Fruit fly (Drosophila melanogaster) whole organism, embryonic: Measurements from ENCODE around the gene CG5805.
A peak's percentile ranks its signal among the peaks of the same experiment; 100 is the strongest.

Experiments
- Aef1 ChIP-seq: fragments of 200-800 bp; sonication (Bioruptor generic); IDR thresholded peaks from 3 replicates; pipeline ENCODE4 v1.3.6; 2022; ENCODE audit warnings: missing biosample characterization, missing genetic modification characterization
- Atf3 ChIP-seq: fragments of 200-800 bp; sonication (Bioruptor generic); optimal IDR thresholded peaks from 3 replicates; lab custom pipeline; 2016; ENCODE audit warnings: missing biosample characterization, missing genetic modification characterization
- CG11085 ChIP-seq: fragments of 200-800 bp; sonication (Bioruptor generic); IDR thresholded peaks from 2 replicates; pipeline ENCODE4 v1.3.6; 2022; ENCODE audit warnings: missing biosample characterization, missing genetic modification characterization
- CG11247 ChIP-seq: fragments of 200-800 bp; sonication (Bioruptor generic); IDR thresholded peaks from 2 replicates; pipeline ENCODE4 v1.3.6; 2022; ENCODE audit warnings: missing biosample characterization, missing genetic modification characterization
- CG12155 ChIP-seq: fragments of 200-800 bp; sonication (Bioruptor generic); optimal IDR thresholded peaks from 3 replicates; lab custom pipeline; 2016; ENCODE audit warnings: missing biosample characterization, missing genetic modification characterization
- CG13296 ChIP-seq: fragments of 200-800 bp; sonication (Bioruptor generic); optimal IDR thresholded peaks from 3 replicates; lab custom pipeline; 2018; ENCODE audit warnings: missing biosample characterization, mild to moderate bottlenecking, missing genetic modification characterization
- CG13424 ChIP-seq: fragments of 200-800 bp; sonication (Bioruptor generic); optimal IDR thresholded peaks from 2 replicates; lab custom pipeline; 2019; ENCODE audit warnings: missing biosample characterization, mild to moderate bottlenecking, missing genetic modification characterization, moderate library complexity
- CG14667 ChIP-seq: fragments of 200-800 bp; sonication (Bioruptor generic); IDR thresholded peaks from 2 replicates; pipeline ENCODE4 v1.3.6; 2022; ENCODE audit warnings: missing biosample characterization, missing genetic modification characterization
- CG15011 ChIP-seq: fragments of 200-800 bp; sonication (Bioruptor generic); optimal IDR thresholded peaks from 3 replicates; lab custom pipeline; 2018; ENCODE audit warnings: missing biosample characterization, mild to moderate bottlenecking, missing genetic modification characterization
- CG15073 ChIP-seq: fragments of 200-800 bp; sonication (Bioruptor generic); optimal IDR thresholded peaks from 2 replicates; lab custom pipeline; 2016; ENCODE audit warnings: missing biosample characterization, missing genetic modification characterization
- CG17328 ChIP-seq: fragments of 200-800 bp; sonication (Bioruptor generic); IDR thresholded peaks from 2 replicates; pipeline ENCODE4 v1.3.6; 2022; ENCODE audit warnings: missing biosample characterization, missing genetic modification characterization
- CG1792 ChIP-seq: fragments of 200-800 bp; sonication (Bioruptor generic); optimal IDR thresholded peaks from 2 replicates; lab custom pipeline; 2016; ENCODE audit warnings: missing biosample characterization, missing genetic modification characterization
- CG18599 ChIP-seq: fragments of 200-800 bp; sonication (Bioruptor generic); optimal IDR thresholded peaks from 3 replicates; lab custom pipeline; 2017; ENCODE audit warnings: missing biosample characterization, missing genetic modification characterization, mild to moderate bottlenecking, moderate library complexity, missing genetic modification reagents
- CG7271 ChIP-seq: fragments of 200-800 bp; sonication (Bioruptor generic); optimal IDR thresholded peaks from 2 replicates; lab custom pipeline; 2018; ENCODE audit warnings: missing biosample characterization, mild to moderate bottlenecking, missing genetic modification characterization, moderate library complexity
- CG7745 ChIP-seq: fragments of 200-800 bp; sonication (Bioruptor generic); optimal IDR thresholded peaks from 2 replicates; lab custom pipeline; 2018; ENCODE audit warnings: missing biosample characterization, mild to moderate bottlenecking, missing genetic modification characterization, moderate library complexity
- CG9609 ChIP-seq: fragments of 200-800 bp; sonication (Bioruptor generic); optimal IDR thresholded peaks from 3 replicates; lab custom pipeline; 2016; ENCODE audit warnings: missing biosample characterization, missing genetic modification characterization
- CG9876 ChIP-seq: fragments of 200-800 bp; sonication (Bioruptor generic); optimal IDR thresholded peaks from 2 replicates; lab custom pipeline; 2016; ENCODE audit warnings: missing biosample characterization, missing genetic modification characterization
- Dbx ChIP-seq: fragments of 200-800 bp; sonication (Bioruptor generic); IDR thresholded peaks from 3 replicates; pipeline ENCODE4 v1.3.6; 2022; ENCODE audit warnings: missing biosample characterization, missing genetic modification characterization
- Dfd ChIP-seq, 2 experiments: fragments of >200 bp; optimal IDR thresholded peaks; 2 replicates each; lab custom pipeline; 2017; ENCODE audit warnings: missing biosample characterization in 2 of 2, missing genetic modification characterization in 2 of 2
- E2f1 ChIP-seq: fragments of 200-800 bp; sonication (Bioruptor generic); IDR thresholded peaks from 2 replicates; pipeline ENCODE4 v1.3.6; 2022; ENCODE audit warnings: missing biosample characterization, missing genetic modification characterization
- Med ChIP-seq: fragments of 200-800 bp; sonication (Bioruptor generic); peaks from one replicate; lab custom pipeline; 2016; ENCODE audit warnings: missing biosample characterization, missing genetic modification characterization, mild to moderate bottlenecking, inconsistent platforms, moderate library complexity
- Mrtf ChIP-seq: fragments of 200-800 bp; sonication (Bioruptor generic); IDR thresholded peaks from 3 replicates; pipeline ENCODE4 v1.3.6; 2022; ENCODE audit warnings: missing biosample characterization, missing genetic modification characterization
- Oaz ChIP-seq: fragments of 200-800 bp; sonication (Bioruptor generic); IDR thresholded peaks from 2 replicates; pipeline ENCODE4 v1.3.6; 2022; ENCODE audit warnings: missing biosample characterization, missing genetic modification characterization
- Opbp ChIP-seq: fragments of 200-800 bp; sonication (Bioruptor generic); IDR thresholded peaks from 3 replicates; pipeline ENCODE4 v1.3.6; 2022; ENCODE audit warnings: missing biosample characterization, missing genetic modification characterization; ENCODE audit not compliant: partially characterized antibody
- Rfx ChIP-seq: fragments of 200-800 bp; sonication (Bioruptor generic); IDR thresholded peaks from 2 replicates; pipeline ENCODE4 v1.3.6; 2022; ENCODE audit warnings: missing biosample characterization, missing genetic modification characterization
- Taf1 ChIP-seq: fragments of 200-800 bp; sonication (Bioruptor generic); IDR thresholded peaks from 2 replicates; pipeline ENCODE4 v1.3.6; 2022; ENCODE audit warnings: missing biosample characterization, missing genetic modification characterization
- Xbp1 ChIP-seq: fragments of 200-800 bp; sonication (Bioruptor generic); optimal IDR thresholded peaks from 3 replicates; lab custom pipeline; 2016; ENCODE audit warnings: missing biosample characterization, mild to moderate bottlenecking, missing genetic modification characterization
- abd-A ChIP-seq: fragments of 200-800 bp; sonication (Bioruptor generic); optimal IDR thresholded peaks from 3 replicates; lab custom pipeline; 2019; ENCODE audit warnings: missing biosample characterization, mild to moderate bottlenecking, missing genetic modification characterization, moderate library complexity
- ac ChIP-seq: fragments of 200-800 bp; sonication (Bioruptor generic); optimal IDR thresholded peaks from 3 replicates; lab custom pipeline; 2017; ENCODE audit warnings: missing biosample characterization, mild to moderate bottlenecking, missing genetic modification characterization
- ara ChIP-seq: fragments of 200-800 bp; sonication (Bioruptor generic); IDR thresholded peaks from 2 replicates; pipeline ENCODE4 v1.3.6; 2022; ENCODE audit warnings: missing biosample characterization, missing genetic modification characterization
- bbx ChIP-seq: fragments of 200-800 bp; sonication (Bioruptor generic); IDR thresholded peaks from 2 replicates; pipeline ENCODE4 v1.3.6; 2022; ENCODE audit warnings: missing biosample characterization, missing genetic modification characterization; ENCODE audit not compliant: partially characterized antibody
- bigmax ChIP-seq: fragments of 200-800 bp; sonication (Bioruptor generic); optimal IDR thresholded peaks from 2 replicates; lab custom pipeline; 2018; ENCODE audit warnings: missing biosample characterization, mild to moderate bottlenecking, missing genetic modification characterization
- dan ChIP-seq: fragments of 200-800 bp; sonication (Bioruptor generic); IDR thresholded peaks from 2 replicates; pipeline ENCODE4 v1.3.6; 2022; ENCODE audit warnings: missing biosample characterization, missing genetic modification characterization
- dysf ChIP-seq: fragments of 200-800 bp; sonication (Bioruptor generic); IDR thresholded peaks from 3 replicates; pipeline ENCODE4 v1.3.6; 2022; ENCODE audit warnings: missing biosample characterization, missing genetic modification characterization
- esg ChIP-seq: fragments of 200-800 bp; sonication (Bioruptor generic); conservative IDR thresholded peaks from 2 replicates; pipeline ENCODE4 v1.3.6; 2022; ENCODE audit warnings: missing biosample characterization, missing genetic modification characterization
- gsb ChIP-seq: fragments of 200-800 bp; sonication (Bioruptor generic); IDR thresholded peaks from 2 replicates; pipeline ENCODE4 v1.3.6; 2022; ENCODE audit warnings: missing biosample characterization, missing genetic modification characterization
- gsb-n ChIP-seq: fragments of 200-800 bp; sonication (Bioruptor generic); optimal IDR thresholded peaks from 3 replicates; lab custom pipeline; 2018; ENCODE audit warnings: missing biosample characterization, mild to moderate bottlenecking, missing genetic modification characterization
- gt ChIP-seq: fragments of 200-800 bp; sonication (Bioruptor generic); IDR thresholded peaks from 2 replicates; pipeline ENCODE4 v1.3.6; 2022; ENCODE audit warnings: missing biosample characterization, missing genetic modification characterization
- inv ChIP-seq: fragments of 200-800 bp; sonication (Bioruptor generic); IDR thresholded peaks from 2 replicates; pipeline ENCODE4 v1.3.6; 2022; ENCODE audit warnings: missing biosample characterization, missing genetic modification characterization; ENCODE audit not compliant: partially characterized antibody
- kni ChIP-seq: fragments of 200-800 bp; sonication (Bioruptor generic); optimal IDR thresholded peaks from 3 replicates; lab custom pipeline; 2017; ENCODE audit warnings: mild to moderate bottlenecking, missing biosample characterization, missing genetic modification reagents, missing genetic modification characterization
- knrl ChIP-seq: fragments of 200-800 bp; sonication (Bioruptor generic); IDR thresholded peaks from 3 replicates; pipeline ENCODE4 v1.3.6; 2022; ENCODE audit warnings: missing biosample characterization, missing genetic modification characterization; ENCODE audit not compliant: partially characterized antibody
- pho ChIP-seq: fragments of 200-800 bp; sonication (Bioruptor generic); optimal IDR thresholded peaks from 2 replicates; lab custom pipeline; 2016; ENCODE audit warnings: missing biosample characterization, missing genetic modification characterization
- prd ChIP-seq, 3 experiments: fragments of >200 bp in 2 of 3; fragments of 200-800 bp in 1 of 3; sonication (Bioruptor generic) in 1 of 3; optimal IDR thresholded peaks in 2 of 3; IDR thresholded peaks in 1 of 3; 2 replicates in 2 of 3; 3 replicates in 1 of 3; pipeline versions ENCODE4 v1.3.6 to Lab custom; 2017 to 2022; ENCODE audit warnings: missing biosample characterization in 1 of 3, missing genetic modification characterization in 1 of 3
- pros ChIP-seq: fragments of 200-800 bp; sonication (Bioruptor generic); optimal IDR thresholded peaks from 3 replicates; lab custom pipeline; 2019; ENCODE audit warnings: missing biosample characterization, mild to moderate bottlenecking, missing genetic modification characterization, moderate library complexity
- scrt ChIP-seq: fragments of 200-800 bp; sonication (Bioruptor generic); optimal IDR thresholded peaks from 2 replicates; lab custom pipeline; 2018; ENCODE audit warnings: missing biosample characterization, mild to moderate bottlenecking, missing genetic modification characterization, moderate library complexity
- sens ChIP-seq: fragments of 200-800 bp; sonication (Bioruptor generic); peaks from one replicate; lab custom pipeline; 2016; ENCODE audit warnings: missing biosample characterization, missing genetic modification characterization
- sr ChIP-seq: fragments of 200-800 bp; sonication (Bioruptor generic); IDR thresholded peaks from 3 replicates; pipeline ENCODE4 v1.3.6; 2022; ENCODE audit warnings: missing biosample characterization, missing genetic modification characterization
- ssp ChIP-seq: fragments of 200-800 bp; sonication (Bioruptor generic); IDR thresholded peaks from 2 replicates; pipeline ENCODE4 v1.3.6; 2022; ENCODE audit warnings: missing biosample characterization, missing genetic modification characterization
- tap ChIP-seq: fragments of 200-800 bp; optimal IDR thresholded peaks from 3 replicates; lab custom pipeline; 2019; ENCODE audit warnings: missing biosample characterization, mild to moderate bottlenecking, missing genetic modification characterization, moderate library complexity
- trem ChIP-seq: fragments of 200-800 bp; optimal IDR thresholded peaks from 3 replicates; lab custom pipeline; 2019; ENCODE audit warnings: missing biosample characterization, mild to moderate bottlenecking, missing genetic modification characterization, moderate library complexity
- ttk ChIP-seq: fragments of 200-800 bp; sonication (Bioruptor generic); IDR thresholded peaks from 2 replicates; pipeline ENCODE4 v2.1.2; 2022; ENCODE audit warnings: missing biosample characterization, missing genetic modification characterization
- usp ChIP-seq: fragments of >200 bp; optimal IDR thresholded peaks from 2 replicates; lab custom pipeline; 2017; ENCODE audit warnings: missing biosample characterization, missing genetic modification characterization

CG5805 gene

dm6 chr3R:24753561-24754027 lies 33.6 kb downstream of the CG5805 start, which contains the start of gene asp (continued):
- TF ChIP-seq CG1792 (no peak), CG14667 (GFP tag; lab: Robert Waterston, UW) (no peak), abd-A (tag; lab: Kevin White, UChicago) (no peak), CG15073 (no peak), Taf1 (GFP tag; lab: Robert Waterston, UW) (no peak), knrl (GFP tag; lab: Robert Waterston, UW) (peak; percentile 82), CG13424 (tag; lab: Kevin White, UChicago) (no peak), gt (no peak), ac (GFP tag; lab: Kevin White, UChicago) (no peak), gsb-n (no peak), CG12155 (GFP tag; lab: Kevin White, UChicago) (no peak), ssp (peak; percentile 80), CG15011 (GFP tag; lab: Kevin White, UChicago) (no peak), Dbx (GFP tag; lab: Robert Waterston, UW) (no peak), inv (GFP tag; lab: Robert Waterston, UW) (peak; percentile 74), esg (GFP tag; lab: Robert Waterston, UW) (no peak), Rfx (no peak), scrt (GFP tag; lab: Kevin White, UChicago) (no peak), CG7745 (no peak), bigmax (GFP tag; lab: Kevin White, UChicago) (peak; percentile 65), Atf3 (GFP tag; lab: Kevin White, UChicago) (no peak), bbx (peak; percentile 71), tap (no peak), pros (no peak), Xbp1 (GFP tag; lab: Kevin White, UChicago) (peak; percentile 48), dan (GFP tag; lab: Robert Waterston, UW) (no peak), E2f1 (no peak), CG18599 (no peak), ttk (GFP tag; lab: Robert Waterston, UW) (no peak), CG9609 (GFP tag; lab: Kevin White, UChicago) (no peak), Mrtf (GFP tag; lab: Robert Waterston, UW) (no peak), gsb (GFP tag; lab: Robert Waterston, UW) (no peak), CG17328 (GFP tag; lab: Robert Waterston, UW) (no peak), Dfd (GFP tag; optimal IDR thresholded peaks at IDR 0.05; lab: Kevin White, UChicago) (no peak), CG9876 (GFP tag; lab: Kevin White, UChicago) (no peak), CG13296 (no peak), ara (GFP tag; lab: Robert Waterston, UW) (no peak), Opbp (GFP tag; lab: Robert Waterston, UW) (peak; percentile 76; the same call in 2 of the 3 replicates), Aef1 (GFP tag; lab: Robert Waterston, UW) (no peak), CG11247 (GFP tag; lab: Robert Waterston, UW) (no peak), Oaz (GFP tag; lab: Robert Waterston, UW) (no peak), prd (optimal IDR thresholded peaks at IDR 0.05; lab: Kevin White, UChicago) (no peak), prd (GFP tag; IDR thresholded peaks at IDR 0.05; lab: Robert Waterston, UW) (peak; percentile 28; the same call in 1 of the 3 replicates), trem (tag; lab: Kevin White, UChicago) (peak; percentile 81), CG7271 (tag; lab: Kevin White, UChicago) (no peak), kni (GFP tag; lab: Kevin White, UChicago) (no peak), CG11085 (GFP tag; lab: Robert Waterston, UW) (no peak), dysf (GFP tag; lab: Robert Waterston, UW) (no peak), sr (no peak), Med (GFP tag; lab: Kevin White, UChicago) (peak; percentile 33), sens (GFP tag; lab: Kevin White, UChicago) (peak; percentile 91), usp (GFP tag; lab: Kevin White, UChicago) (no peak), pho (no peak)
